Fruit fly (Drosophila melanogaster) whole organism, larva: Measurements from ENCODE around the gene CG4951.

ENCODE experiments used
- noc ChIP-seq: fragments of 200-800 bp; sonication (Bioruptor generic); optimal IDR thresholded peaks from 3 replicates; lab custom pipeline; 2019; ENCODE audit warnings: missing biosample characterization, mild to moderate bottlenecking, missing genetic modification characterization, moderate library complexity

The CG4951 gene

dm6 chr3R:27945398-27945797 is 8.5 kb downstream of the CG4951 start:
- no peak for TF ChIP-seq noc (tag; lab: Kevin White, UChicago)

DNA sequence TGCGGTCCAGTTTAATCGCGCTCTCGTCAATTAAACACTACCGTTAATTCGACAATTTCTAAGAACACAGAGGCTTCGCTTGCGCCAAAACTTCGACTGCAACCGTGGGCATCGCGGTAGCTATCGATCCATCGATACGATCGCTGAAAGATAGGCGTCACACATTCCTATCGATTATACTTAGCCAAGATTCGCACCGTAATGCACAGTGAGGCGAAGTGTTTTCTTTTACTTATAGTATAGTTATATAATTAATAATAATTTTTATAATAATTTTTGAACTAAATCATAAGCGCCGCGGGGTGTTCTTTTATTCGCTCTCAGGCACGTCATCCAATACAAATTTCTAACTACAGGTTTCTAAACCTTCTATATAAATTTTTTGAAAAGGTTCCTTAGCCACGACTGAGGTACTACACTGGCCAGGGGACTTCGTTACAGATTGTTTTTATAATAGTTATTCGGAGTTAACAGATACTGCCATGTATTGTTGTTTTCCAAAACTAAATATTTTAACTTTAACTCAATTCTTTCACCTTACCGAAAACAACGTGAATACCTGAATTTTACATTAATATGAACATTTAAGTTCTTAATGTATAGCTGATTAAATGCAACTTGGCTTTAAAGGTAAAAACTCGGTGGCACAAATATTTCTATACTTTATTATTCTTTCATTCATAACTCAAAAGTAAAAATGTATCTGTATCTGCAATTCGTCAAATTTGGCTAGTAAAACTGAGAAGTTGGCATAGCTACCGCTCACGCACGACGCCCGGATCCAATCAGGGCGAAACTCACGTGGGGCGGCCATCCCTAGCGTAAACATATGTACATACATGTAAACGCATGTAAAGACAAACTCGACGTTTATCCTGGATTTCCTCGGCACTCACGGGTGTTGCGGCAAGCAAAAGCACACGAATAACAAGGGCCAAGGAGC is 15.9 kb downstream of the CG4951 start, which contains the start of the genes NSD and BOD1:
NSD (minus strand) TSS at position 102 of the 943 bp plus-strand sequence.
BOD1 (plus strand) TSS at position 494 of the 943 bp plus-strand sequence.
- TF ChIP-seq noc (tag; lab: Kevin White, UChicago), result peak; percentile 3

- TF ChIP-seq noc (tag; lab: Kevin White, UChicago), result no peak
These were observed 22.5 kb downstream of the CG4951 start for dm6 chr3R:27931461-27931860.

DNA sequence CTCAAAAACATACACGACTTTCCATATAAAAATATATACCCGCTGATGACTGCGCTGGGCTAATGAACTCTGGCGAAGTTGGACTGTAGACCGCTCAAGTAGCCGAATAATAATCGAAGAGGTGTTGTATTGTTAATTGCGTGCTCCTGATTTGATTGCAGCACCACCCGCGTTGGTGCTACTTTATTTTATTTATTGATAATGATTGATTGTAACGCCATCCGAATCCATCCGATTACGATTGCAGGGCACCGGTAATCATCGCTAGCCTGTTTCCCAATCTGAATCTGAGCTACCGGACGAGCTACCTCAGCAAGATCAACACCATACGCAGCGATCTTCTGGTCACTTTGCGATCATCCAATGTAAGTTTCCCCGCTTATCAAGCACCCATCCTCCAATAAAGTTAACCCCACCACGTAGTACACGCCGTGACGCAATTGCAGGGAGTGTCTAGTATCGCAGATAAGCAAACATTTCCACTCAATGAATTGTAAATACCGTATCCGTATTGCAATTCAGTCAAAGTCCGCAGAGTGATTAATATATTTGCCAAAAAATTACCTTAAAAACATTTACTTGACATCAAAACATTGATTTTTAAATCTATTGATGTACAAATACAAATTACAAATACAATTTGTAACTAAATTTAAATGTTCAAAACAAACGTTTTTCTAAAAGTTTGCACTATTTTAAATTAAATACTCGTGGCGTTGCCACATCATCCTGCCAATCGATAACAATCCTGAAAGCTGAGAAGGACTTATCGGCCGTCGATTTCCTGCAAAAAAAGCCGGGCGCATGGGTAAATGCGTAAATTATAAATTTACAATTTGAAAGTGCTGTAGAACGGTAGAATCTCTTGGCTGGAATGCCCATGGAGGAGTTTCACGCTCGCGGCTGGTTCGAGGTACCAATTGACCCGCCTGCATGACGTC is 24.7 kb downstream of the CG4951 start:
- no peak for TF ChIP-seq noc (tag; lab: Kevin White, UChicago)

DNA sequence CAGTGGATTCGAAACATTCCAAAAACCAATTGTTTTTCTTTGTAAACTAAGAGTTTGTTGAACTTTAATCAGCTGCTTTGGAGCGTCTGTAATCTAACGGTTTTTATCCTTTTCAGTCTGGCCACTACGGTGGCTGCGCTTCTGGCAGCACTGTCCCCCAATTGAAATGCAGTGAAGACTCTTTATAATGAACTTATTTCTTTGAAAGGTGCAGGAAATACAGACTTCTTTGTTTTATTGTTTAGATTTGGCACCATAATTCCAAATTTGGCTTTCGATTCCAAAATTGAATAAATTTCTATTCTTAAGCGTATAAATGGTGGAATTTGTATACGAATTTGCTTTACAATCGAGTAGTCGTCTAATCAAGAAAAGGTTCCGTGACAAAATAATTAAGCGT is 25.8 kb downstream of the CG4951 start, which contains the start of gene nenya:
nenya (minus strand) TSS at position 35 of the 400 bp plus-strand sequence.
- TF ChIP-seq noc (tag; lab: Kevin White, UChicago), result no peak

DNA sequence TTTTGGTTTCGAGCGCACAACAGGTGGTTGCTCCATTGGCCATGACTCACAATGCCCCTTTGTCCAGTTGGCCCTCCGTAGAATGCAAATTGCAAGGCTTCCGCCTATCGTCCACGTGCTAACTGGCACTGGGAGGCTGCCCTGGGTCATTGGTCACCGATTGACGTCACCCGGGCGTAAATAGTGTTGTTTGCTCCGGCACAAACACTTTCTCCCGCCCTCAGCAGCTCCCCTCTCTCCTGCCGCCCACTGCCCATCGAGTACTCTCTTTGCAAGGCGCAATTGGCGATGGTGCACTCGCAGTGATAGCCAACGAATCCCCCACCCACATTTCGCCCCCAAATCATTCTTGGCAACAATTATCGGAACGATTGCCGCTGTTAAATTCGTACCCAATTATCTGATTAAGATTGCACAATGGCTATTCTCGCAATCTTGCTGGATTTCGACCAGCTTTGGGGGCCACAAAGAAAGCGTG is 27.1 kb downstream of the CG4951 start:
- no peak for TF ChIP-seq noc (tag; lab: Kevin White, UChicago)

DNA sequence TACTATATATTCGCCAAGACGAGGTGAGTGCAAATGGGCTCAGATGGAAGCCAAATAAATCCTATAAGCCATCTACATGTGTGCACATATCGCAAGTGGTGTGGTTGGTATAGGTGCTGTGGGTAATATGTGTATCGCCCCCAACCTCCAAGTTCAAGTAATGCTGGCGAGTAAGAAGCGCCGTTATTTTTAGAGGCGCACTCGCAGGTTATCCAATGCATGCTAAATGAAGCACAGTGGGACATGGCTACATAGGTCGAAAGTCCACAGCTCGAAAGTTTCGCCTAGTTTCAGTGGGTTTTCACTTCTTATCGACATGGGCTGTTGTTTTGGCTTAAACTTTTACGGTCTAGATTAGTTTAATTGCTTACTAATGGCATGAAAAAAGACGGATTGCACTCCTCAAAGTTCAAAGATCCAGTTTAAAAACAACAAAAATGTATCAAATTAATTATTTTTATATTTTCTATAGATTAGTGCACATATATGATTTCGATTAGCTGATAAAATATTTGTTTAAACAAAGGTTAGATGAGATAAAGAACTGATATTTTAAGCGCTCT is 27.9 kb downstream of the CG4951 start:
- no peak for TF ChIP-seq noc (tag; lab: Kevin White, UChicago)

DNA sequence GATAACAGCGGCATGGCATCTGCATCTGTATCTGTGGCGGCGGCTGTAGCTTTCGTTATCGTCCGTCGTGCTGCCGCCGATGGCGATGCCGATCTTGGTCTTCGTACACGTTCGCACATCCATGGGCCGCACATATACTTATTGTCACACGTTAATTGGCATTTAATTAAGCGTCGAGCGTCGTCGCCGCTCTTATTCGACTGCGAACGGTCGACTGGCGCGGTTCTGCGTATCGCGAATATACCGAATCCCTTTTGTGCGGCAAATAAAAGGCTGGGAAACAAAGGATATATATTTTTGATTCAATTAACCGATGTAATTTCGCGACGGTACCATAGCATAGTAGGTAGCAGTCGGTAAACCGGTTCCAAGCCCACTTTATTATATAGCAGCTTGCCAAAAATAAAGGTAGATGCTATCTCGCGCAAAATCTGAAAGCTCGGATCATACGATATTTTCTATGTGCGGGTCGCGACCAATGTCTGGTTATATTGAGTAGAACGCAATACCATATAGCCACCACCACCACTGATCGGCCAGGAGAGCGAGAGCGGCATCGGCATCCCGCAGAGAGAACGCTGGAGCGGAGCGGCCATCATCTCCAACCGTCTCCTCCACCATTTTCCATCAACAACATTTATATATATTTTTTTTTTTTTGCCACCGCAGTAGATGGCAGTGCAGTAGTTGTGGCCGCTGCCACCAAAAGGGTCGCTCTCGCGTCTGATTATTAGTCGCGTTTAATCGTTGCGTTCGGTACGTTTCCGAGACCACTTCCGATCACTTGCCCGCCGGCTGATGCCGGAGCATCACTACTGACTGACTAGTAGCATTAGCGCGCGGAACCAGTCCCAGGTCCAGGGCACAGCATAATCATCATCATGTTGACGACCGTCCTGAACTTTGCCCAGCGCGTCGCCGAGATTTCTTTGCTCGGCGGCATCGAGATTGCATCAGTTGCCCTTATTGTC is 28.6 kb downstream of the CG4951 start, which contains the start of gene mino:
mino (plus strand) TSS at position 192 of the 971 bp plus-strand sequence.
- peak; percentile 69 for TF ChIP-seq noc (tag; lab: Kevin White, UChicago)

DNA sequence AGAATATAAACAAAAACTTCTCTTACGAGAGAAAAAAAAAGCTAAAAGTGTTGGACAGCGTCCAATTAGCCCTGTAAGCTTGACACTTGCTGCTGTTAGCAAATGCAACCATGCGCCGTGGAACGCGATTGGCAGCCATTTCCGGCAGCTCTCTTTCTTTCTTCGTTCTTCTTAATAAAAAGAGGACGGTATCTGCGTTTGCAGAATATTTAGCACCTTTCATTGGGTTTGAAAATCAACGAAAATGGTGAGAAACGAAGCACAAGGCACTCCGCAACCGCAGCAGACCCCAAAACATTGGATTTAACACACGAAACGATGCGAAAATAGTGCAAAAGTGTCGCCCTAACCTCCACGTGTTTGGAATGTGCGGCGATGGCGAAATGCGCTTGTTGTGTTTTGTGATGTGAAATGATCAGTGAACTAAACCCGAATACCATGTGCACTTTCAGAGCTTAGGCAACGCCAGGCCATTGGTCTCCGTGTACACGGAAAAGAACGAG is 31.2 kb downstream of the CG4951 start, which contains the start of gene RpL4:
RpL4 (plus strand) TSS at position 149 of the 503 bp plus-strand sequence.
- TF ChIP-seq noc (tag; lab: Kevin White, UChicago), result peak; percentile 44

dm6 chr3R:27921982-27922672 is 31.8 kb downstream of the CG4951 start, which contains the start of gene BCAS2:
Gene BCAS2 (minus strand): TSS chr3R:27922356.
- no peak for TF ChIP-seq noc (tag; lab: Kevin White, UChicago)

dm6 chr3R:27920883-27921282 is 33.0 kb downstream of the CG4951 start, which contains the start of gene CG12259:
Gene CG12259 (minus strand): TSS chr3R:27921089.
- no peak for TF ChIP-seq noc (tag; lab: Kevin White, UChicago)

DNA sequence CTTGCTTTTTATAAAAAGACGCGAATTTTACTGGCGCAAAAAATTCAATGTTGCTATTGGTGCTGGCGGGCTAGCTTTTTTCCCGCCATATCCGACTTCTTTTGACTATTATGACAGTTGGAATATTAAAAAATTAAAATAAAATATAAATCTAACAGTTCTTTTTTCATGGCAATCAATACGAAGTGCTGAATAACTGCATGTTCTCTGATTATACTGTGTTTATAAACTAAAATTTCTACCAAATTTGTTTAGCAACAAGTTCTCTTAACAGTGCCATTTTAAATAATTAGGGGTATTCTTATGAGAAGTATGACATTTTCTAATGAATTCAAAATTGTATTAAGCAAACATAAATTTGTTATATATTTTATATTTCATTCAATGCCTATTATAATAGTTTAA is 34.5 kb downstream of the CG4951 start, which contains the start of gene Boh1:
Boh1 (minus strand) TSS at position 76 of the 405 bp plus-strand sequence.
- peak; percentile 38 for TF ChIP-seq noc (tag; lab: Kevin White, UChicago)
